Fruit fly (Drosophila melanogaster) whole organism, embryonic: ENCODE data around the gene mGluR.

ENCODE experiments used
- Adf1 ChIP-seq: fragments of 200-800 bp; sonication (Bioruptor generic); IDR thresholded peaks from 2 replicates; pipeline ENCODE4 v1.3.6; 2022; ENCODE audit warnings: missing biosample characterization, missing genetic modification characterization
- Awh ChIP-seq: fragments of 200-800 bp; sonication (Bioruptor generic); IDR thresholded peaks from 2 replicates; pipeline ENCODE4, ENCODE4 v1.3.6; 2022; ENCODE audit warnings: missing biosample characterization, missing genetic modification characterization
- BEAF-32 ChIP-seq: fragments of 200-800 bp; sonication (Bioruptor generic); optimal IDR thresholded peaks from 3 replicates; lab custom pipeline; 2017; ENCODE audit warnings: missing biosample characterization, missing genetic modification characterization, mild to moderate bottlenecking, moderate library complexity, missing genetic modification reagents
- CG11723 ChIP-seq: fragments of 200-800 bp; sonication (Bioruptor generic); optimal IDR thresholded peaks from 2 replicates; lab custom pipeline; 2017; ENCODE audit warnings: missing biosample characterization, mild to moderate bottlenecking, missing genetic modification characterization
- CG12391 ChIP-seq: fragments of 200-800 bp; sonication (Bioruptor generic); optimal IDR thresholded peaks from 3 replicates; lab custom pipeline; 2018; ENCODE audit warnings: missing biosample characterization, mild to moderate bottlenecking, missing genetic modification characterization, moderate library complexity
- CG12744 ChIP-seq: fragments of 200-800 bp; sonication (Bioruptor generic); optimal IDR thresholded peaks from 2 replicates; lab custom pipeline; 2016; ENCODE audit warnings: missing biosample characterization, missing genetic modification characterization
- CG13123 ChIP-seq: fragments of 200-800 bp; sonication (Bioruptor generic); optimal IDR thresholded peaks from 2 replicates; lab custom pipeline; 2016; ENCODE audit warnings: missing biosample characterization, missing genetic modification characterization
- CG13424 ChIP-seq: fragments of 200-800 bp; sonication (Bioruptor generic); optimal IDR thresholded peaks from 2 replicates; lab custom pipeline; 2019; ENCODE audit warnings: missing biosample characterization, mild to moderate bottlenecking, missing genetic modification characterization, moderate library complexity
- CG14050 ChIP-seq: fragments of 200-800 bp; sonication (Bioruptor generic); IDR thresholded peaks from 3 replicates; pipeline ENCODE4 v1.3.6; 2022; ENCODE audit warnings: missing biosample characterization, missing genetic modification characterization
- CG15479 ChIP-seq: fragments of 200-800 bp; sonication (Bioruptor generic); optimal IDR thresholded peaks from 3 replicates; lab custom pipeline; 2019; ENCODE audit warnings: missing biosample characterization, mild to moderate bottlenecking, missing genetic modification characterization, moderate library complexity
- CG15696 ChIP-seq: fragments of 200-800 bp; sonication (Bioruptor generic); optimal IDR thresholded peaks from 2 replicates; lab custom pipeline; 2019; ENCODE audit warnings: missing biosample characterization, mild to moderate bottlenecking, missing genetic modification characterization, moderate library complexity
- CG16813 ChIP-seq: fragments of 200-800 bp; sonication (Bioruptor generic); IDR thresholded peaks from 3 replicates; pipeline ENCODE4 v1.3.6; 2022; ENCODE audit warnings: missing biosample characterization, missing genetic modification characterization; ENCODE audit not compliant: partially characterized antibody
- CG16863 ChIP-seq: fragments of 200-800 bp; sonication (Bioruptor generic); optimal IDR thresholded peaks from 3 replicates; lab custom pipeline; 2016; ENCODE audit warnings: missing biosample characterization, missing genetic modification characterization
- CG18262 ChIP-seq: fragments of 200-800 bp; optimal IDR thresholded peaks from 3 replicates; lab custom pipeline; 2019; ENCODE audit warnings: missing biosample characterization, mild to moderate bottlenecking, missing genetic modification characterization, moderate library complexity
- CG2120 ChIP-seq: fragments of 200-800 bp; sonication (Bioruptor generic); optimal IDR thresholded peaks from 3 replicates; lab custom pipeline; 2016; ENCODE audit warnings: missing biosample characterization, missing genetic modification characterization
- CG3726 ChIP-seq: fragments of 200-800 bp; sonication (Bioruptor generic); IDR thresholded peaks from 3 replicates; pipeline ENCODE4, ENCODE4 v1.3.6; 2022; ENCODE audit warnings: missing biosample characterization, missing genetic modification characterization
- CG6654 ChIP-seq: fragments of 200-800 bp; sonication (Bioruptor generic); optimal IDR thresholded peaks from 2 replicates; lab custom pipeline; 2017; ENCODE audit warnings: missing biosample characterization, mild to moderate bottlenecking, missing genetic modification characterization
- CG6854 ChIP-seq: fragments of 200-800 bp; sonication (Bioruptor generic); optimal IDR thresholded peaks from 3 replicates; lab custom pipeline; 2017; ENCODE audit warnings: missing biosample characterization, mild to moderate bottlenecking, missing genetic modification characterization
- CG7372 ChIP-seq: fragments of 200-800 bp; sonication (Bioruptor generic); IDR thresholded peaks from 2 replicates; pipeline ENCODE4 v1.3.6; 2022; ENCODE audit warnings: missing biosample characterization, missing genetic modification characterization
- CG7556 ChIP-seq: fragments of 200-800 bp; sonication (Bioruptor generic); optimal IDR thresholded peaks from 2 replicates; lab custom pipeline; 2017; ENCODE audit warnings: missing biosample characterization, mild to moderate bottlenecking, missing genetic modification characterization
- CG8290 ChIP-seq, 3 experiments: fragments of 200-800 bp; sonication (Bioruptor generic); optimal IDR thresholded peaks; 2 replicates each; lab custom pipeline; 2016 to 2019; ENCODE audit warnings: missing biosample characterization in 3 of 3, missing genetic modification characterization in 3 of 3, mild to moderate bottlenecking in 2 of 3, moderate library complexity in 1 of 3
- CrebB ChIP-seq: fragments of 200-800 bp; sonication (Bioruptor generic); optimal IDR thresholded peaks from 3 replicates; lab custom pipeline; 2018; ENCODE audit warnings: missing biosample characterization, mild to moderate bottlenecking, missing genetic modification characterization
- Dad ChIP-seq: fragments of 200-800 bp; sonication (Bioruptor generic); optimal IDR thresholded peaks from 3 replicates; lab custom pipeline; 2016; ENCODE audit warnings: missing biosample characterization, missing genetic modification characterization
- Ets65A ChIP-seq: fragments of 200-800 bp; sonication (Bioruptor generic); peaks from one replicate; lab custom pipeline; 2016; ENCODE audit warnings: missing biosample characterization, missing genetic modification characterization
- Fer2 ChIP-seq: fragments of 200-800 bp; sonication (Bioruptor generic); optimal IDR thresholded peaks from 2 replicates; lab custom pipeline; 2018; ENCODE audit warnings: missing biosample characterization, mild to moderate bottlenecking, missing genetic modification characterization, moderate library complexity
- HLH54F ChIP-seq: fragments of 200-800 bp; sonication (Bioruptor generic); optimal IDR thresholded peaks from 3 replicates; lab custom pipeline; 2016; ENCODE audit warnings: missing biosample characterization, missing genetic modification characterization
- Hr3 ChIP-seq: fragments of 200-800 bp; sonication (Bioruptor generic); optimal IDR thresholded peaks from 3 replicates; lab custom pipeline; 2016; ENCODE audit warnings: missing biosample characterization, missing genetic modification characterization
- Lhr ChIP-seq: fragments of 200-800 bp; sonication (Bioruptor generic); optimal IDR thresholded peaks from 3 replicates; lab custom pipeline; 2017; ENCODE audit warnings: mild to moderate bottlenecking, missing biosample characterization, missing genetic modification reagents, missing genetic modification characterization
- MESR4 ChIP-seq: fragments of 200-800 bp; sonication (Bioruptor generic); optimal IDR thresholded peaks from 2 replicates; lab custom pipeline; 2018; ENCODE audit warnings: missing biosample characterization, mild to moderate bottlenecking, missing genetic modification characterization, moderate library complexity
- PHDP ChIP-seq: fragments of 200-800 bp; sonication (Bioruptor generic); optimal IDR thresholded peaks from 3 replicates; lab custom pipeline; 2018; ENCODE audit warnings: missing biosample characterization, mild to moderate bottlenecking, missing genetic modification characterization, moderate library complexity
- Pdp1 ChIP-seq, 2 experiments: fragments of 200-800 bp; sonication (Bioruptor generic); optimal IDR thresholded peaks; 3 replicates each; lab custom pipeline; 2016; ENCODE audit warnings: missing biosample characterization in 2 of 2, missing genetic modification characterization in 2 of 2, mild to moderate bottlenecking in 1 of 2, moderate library complexity in 1 of 2
- Scr ChIP-seq: fragments of 200-800 bp; sonication (Bioruptor generic); IDR thresholded peaks from 2 replicates; pipeline ENCODE4 v1.3.6; 2022; ENCODE audit warnings: missing biosample characterization, missing genetic modification characterization; ENCODE audit not compliant: partially characterized antibody
- Sox100B ChIP-seq: fragments of 200-800 bp; sonication (Bioruptor generic); optimal IDR thresholded peaks from 3 replicates; lab custom pipeline; 2018; ENCODE audit warnings: missing biosample characterization, mild to moderate bottlenecking, missing genetic modification characterization
- Taf1 ChIP-seq: fragments of 200-800 bp; sonication (Bioruptor generic); IDR thresholded peaks from 2 replicates; pipeline ENCODE4 v1.3.6; 2022; ENCODE audit warnings: missing biosample characterization, missing genetic modification characterization
- Tbp ChIP-seq: fragments of >200 bp; optimal IDR thresholded peaks from 2 replicates; lab custom pipeline; 2018; ENCODE audit warnings: missing biosample characterization, missing genetic modification characterization
- Xbp1 ChIP-seq: fragments of 200-800 bp; sonication (Bioruptor generic); optimal IDR thresholded peaks from 3 replicates; lab custom pipeline; 2016; ENCODE audit warnings: missing biosample characterization, mild to moderate bottlenecking, missing genetic modification characterization
- abd-A ChIP-seq: fragments of 200-800 bp; sonication (Bioruptor generic); optimal IDR thresholded peaks from 3 replicates; lab custom pipeline; 2019; ENCODE audit warnings: missing biosample characterization, mild to moderate bottlenecking, missing genetic modification characterization, moderate library complexity
- bowl ChIP-seq: fragments of 200-800 bp; sonication (Bioruptor generic); IDR thresholded peaks from 2 replicates; pipeline ENCODE4 v1.3.6; 2022; ENCODE audit warnings: missing biosample characterization, missing genetic modification characterization
- ewg ChIP-seq: fragments of 200-800 bp; sonication (Bioruptor generic); optimal IDR thresholded peaks from 3 replicates; lab custom pipeline; 2017; ENCODE audit warnings: mild to moderate bottlenecking, missing biosample characterization, missing genetic modification reagents, missing genetic modification characterization
- gfzf ChIP-seq: fragments of 200-800 bp; sonication (Bioruptor generic); optimal IDR thresholded peaks from 2 replicates; lab custom pipeline; 2016; ENCODE audit warnings: missing biosample characterization, mild to moderate bottlenecking, missing genetic modification characterization, moderate library complexity
- grau ChIP-seq: fragments of 200-800 bp; optimal IDR thresholded peaks from 3 replicates; lab custom pipeline; 2019; ENCODE audit warnings: missing biosample characterization, mild to moderate bottlenecking, missing genetic modification characterization, moderate library complexity
- lmd ChIP-seq: fragments of 200-800 bp; sonication (Bioruptor generic); IDR thresholded peaks from 2 replicates; pipeline ENCODE4 v1.3.6; 2022; ENCODE audit warnings: missing biosample characterization, missing genetic modification characterization
- psq ChIP-seq: fragments of 200-800 bp; sonication (Bioruptor generic); optimal IDR thresholded peaks from 2 replicates; lab custom pipeline; 2017; ENCODE audit warnings: missing biosample characterization, missing genetic modification characterization
- pzg ChIP-seq: fragments of 200-800 bp; sonication (Bioruptor generic); optimal IDR thresholded peaks from 3 replicates; lab custom pipeline; 2018; ENCODE audit warnings: missing biosample characterization, mild to moderate bottlenecking, missing genetic modification characterization, moderate library complexity
- run ChIP-seq: fragments of 200-800 bp; sonication (Bioruptor generic); optimal IDR thresholded peaks from 3 replicates; lab custom pipeline; 2018; ENCODE audit warnings: missing biosample characterization, mild to moderate bottlenecking, missing genetic modification characterization
- salm ChIP-seq: fragments of 200-800 bp; sonication (Bioruptor generic); optimal IDR thresholded peaks from 2 replicates; lab custom pipeline; 2018; ENCODE audit warnings: missing biosample characterization, mild to moderate bottlenecking, missing genetic modification characterization
- tap ChIP-seq: fragments of 200-800 bp; optimal IDR thresholded peaks from 3 replicates; lab custom pipeline; 2019; ENCODE audit warnings: missing biosample characterization, mild to moderate bottlenecking, missing genetic modification characterization, moderate library complexity
- tgo ChIP-seq: fragments of 200-800 bp; sonication (Bioruptor generic); IDR thresholded peaks from 3 replicates; pipeline ENCODE4 v1.3.6; 2022; ENCODE audit warnings: missing biosample characterization, missing genetic modification characterization
- toy ChIP-seq: fragments of 200-800 bp; sonication (Bioruptor generic); IDR thresholded peaks from 2 replicates; pipeline ENCODE4 v1.3.6; 2022; ENCODE audit warnings: missing biosample characterization, missing genetic modification characterization
- wor ChIP-seq: fragments of 200-800 bp; sonication (Bioruptor generic); IDR thresholded peaks from 2 replicates; pipeline ENCODE4 v1.3.6; 2022; ENCODE audit warnings: missing biosample characterization, missing genetic modification characterization
- zfh1 ChIP-seq: fragments of 200-800 bp; sonication (Bioruptor generic); IDR thresholded peaks from 3 replicates; pipeline ENCODE4 v1.3.6; 2022; ENCODE audit warnings: missing biosample characterization, missing genetic modification characterization

mGluR gene

DNA sequence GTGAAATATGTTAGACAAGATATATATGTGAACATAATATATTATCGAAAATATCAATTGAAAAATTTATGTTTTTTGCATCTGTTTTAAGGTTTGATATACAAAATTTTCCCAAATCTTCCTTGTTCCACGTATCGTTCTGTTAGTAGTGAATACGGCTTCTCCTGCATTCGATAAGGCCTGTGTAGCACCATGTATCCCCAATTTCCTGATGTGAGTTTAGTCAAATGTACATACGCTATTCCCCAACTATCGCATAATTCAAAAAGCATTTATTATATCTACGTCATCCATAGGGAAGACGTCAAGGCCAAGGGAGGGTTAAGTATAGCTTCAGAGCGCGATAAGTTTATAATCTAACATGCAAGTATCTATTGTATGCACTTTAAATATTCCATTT is 32.0 kb upstream of the mGluR start:
- TF ChIP-seq CG15696 (tag; lab: Kevin White, UChicago) (no peak), CG18262 (no peak), salm (tag; lab: Kevin White, UChicago) (no peak), HLH54F (GFP tag; lab: Kevin White, UChicago) (no peak), CG12744 (GFP tag; lab: Kevin White, UChicago) (no peak), CG8290 (GFP tag; optimal IDR thresholded peaks at IDR 0.05; lab: Kevin White, UChicago) (peak; percentile 71), CG8290 (tag; optimal IDR thresholded peaks at IDR 0.05; lab: Kevin White, UChicago) (peak in 1 of 2 experiments; percentile 56), pzg (GFP tag; lab: Kevin White, UChicago) (peak; percentile 39), BEAF-32 (GFP tag; lab: Kevin White, UChicago) (peak; percentile 61), CG6854 (GFP tag; lab: Kevin White, UChicago) (no peak), CrebB (tag; lab: Kevin White, UChicago) (no peak), Scr (GFP tag; lab: Robert Waterston, UW) (peak; percentile 64), lmd (no peak), CG2120 (no peak), CG11723 (GFP tag; lab: Kevin White, UChicago) (peak; percentile 72), zfh1 (GFP tag; lab: Robert Waterston, UW) (no peak), CG7556 (GFP tag; lab: Kevin White, UChicago) (no peak), MESR4 (GFP tag; lab: Kevin White, UChicago) (no peak), run (tag; lab: Kevin White, UChicago) (no peak), Taf1 (GFP tag; lab: Robert Waterston, UW) (no peak), Xbp1 (GFP tag; lab: Kevin White, UChicago) (no peak), Sox100B (GFP tag; lab: Kevin White, UChicago) (no peak), Hr3 (no peak), CG6654 (no peak), Adf1 (GFP tag; lab: Robert Waterston, UW) (no peak), ewg (GFP tag; lab: Kevin White, UChicago) (peak; percentile 83), grau (tag; lab: Kevin White, UChicago) (no peak), gfzf (GFP tag; lab: Kevin White, UChicago) (peak; percentile 10), PHDP (tag; lab: Kevin White, UChicago) (no peak), bowl (GFP tag; lab: Robert Waterston, UW) (no peak), abd-A (tag; lab: Kevin White, UChicago) (no peak), CG13123 (GFP tag; lab: Kevin White, UChicago) (no peak), psq (GFP tag; lab: Kevin White, UChicago) (no peak), Lhr (GFP tag; lab: Kevin White, UChicago) (no peak), Ets65A (no peak), Tbp (no peak), wor (GFP tag; lab: Robert Waterston, UW) (no peak), CG13424 (tag; lab: Kevin White, UChicago) (no peak), CG7372 (GFP tag; lab: Robert Waterston, UW) (no peak), CG16813 (GFP tag; lab: Robert Waterston, UW) (0 out of 3 replicates have a peak, but pooled peaks have one; percentile 28), Awh (GFP tag; lab: Robert Waterston, UW) (no peak), CG15479 (GFP tag; lab: Kevin White, UChicago) (no peak), tgo (no peak), Fer2 (tag; lab: Kevin White, UChicago) (no peak), CG3726 (no peak), CG16863 (GFP tag; lab: Kevin White, UChicago) (no peak), toy (GFP tag; lab: Robert Waterston, UW) (no peak), Pdp1 (GFP tag; optimal IDR thresholded peaks at IDR 0.05; lab: Kevin White, UChicago) (peak in 1 of 2 experiments; percentile 52), tap (tag; lab: Kevin White, UChicago) (no peak), CG14050 (no peak), Dad (GFP tag; lab: Kevin White, UChicago) (no peak), CG12391 (tag; lab: Kevin White, UChicago) (no peak)
